Worm (Caenorhabditis elegans): ENCODE data around the gene clec-229.

DNA sequence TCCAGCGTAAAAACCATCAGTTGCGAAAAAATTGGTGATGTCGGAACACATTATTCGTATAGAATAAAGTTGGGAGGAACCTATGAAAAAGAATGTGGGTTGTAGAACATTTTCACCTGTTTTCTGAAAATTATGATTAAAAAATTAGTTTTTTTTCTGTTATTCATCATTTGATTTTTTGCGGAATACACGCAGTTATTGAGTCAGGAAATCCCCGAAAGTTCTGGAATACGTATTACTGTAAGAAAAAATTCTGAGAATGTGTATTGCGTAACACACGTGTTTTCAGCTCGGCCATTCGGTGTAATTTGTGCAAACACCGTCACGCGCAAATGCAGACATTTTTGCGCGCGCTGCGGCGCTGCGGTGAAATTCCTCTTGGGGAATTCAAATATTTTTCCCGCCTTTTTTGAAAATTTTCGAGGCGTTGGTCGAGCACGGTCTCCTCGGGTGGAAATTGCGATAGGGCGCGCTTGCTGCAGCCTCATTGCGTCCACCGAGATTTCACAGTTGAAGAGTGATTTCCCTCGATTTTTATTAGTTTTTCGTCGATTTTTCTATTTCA lies 47.6 kb upstream of the clec-229 start, which contains the start of gene srh-170:
- TF ChIP-seq W03F9.2 (tag; optimal IDR thresholded peaks at IDR 0.05) = no peak
- TF ChIP-seq him-1 (tag; optimal IDR thresholded peaks at IDR 0.05) = no peak

Measured in whole organism, L4/young adult.